Fruit fly (Drosophila melanogaster): ENCODE measurements around the gene AttD.

The AttD gene

DNA sequence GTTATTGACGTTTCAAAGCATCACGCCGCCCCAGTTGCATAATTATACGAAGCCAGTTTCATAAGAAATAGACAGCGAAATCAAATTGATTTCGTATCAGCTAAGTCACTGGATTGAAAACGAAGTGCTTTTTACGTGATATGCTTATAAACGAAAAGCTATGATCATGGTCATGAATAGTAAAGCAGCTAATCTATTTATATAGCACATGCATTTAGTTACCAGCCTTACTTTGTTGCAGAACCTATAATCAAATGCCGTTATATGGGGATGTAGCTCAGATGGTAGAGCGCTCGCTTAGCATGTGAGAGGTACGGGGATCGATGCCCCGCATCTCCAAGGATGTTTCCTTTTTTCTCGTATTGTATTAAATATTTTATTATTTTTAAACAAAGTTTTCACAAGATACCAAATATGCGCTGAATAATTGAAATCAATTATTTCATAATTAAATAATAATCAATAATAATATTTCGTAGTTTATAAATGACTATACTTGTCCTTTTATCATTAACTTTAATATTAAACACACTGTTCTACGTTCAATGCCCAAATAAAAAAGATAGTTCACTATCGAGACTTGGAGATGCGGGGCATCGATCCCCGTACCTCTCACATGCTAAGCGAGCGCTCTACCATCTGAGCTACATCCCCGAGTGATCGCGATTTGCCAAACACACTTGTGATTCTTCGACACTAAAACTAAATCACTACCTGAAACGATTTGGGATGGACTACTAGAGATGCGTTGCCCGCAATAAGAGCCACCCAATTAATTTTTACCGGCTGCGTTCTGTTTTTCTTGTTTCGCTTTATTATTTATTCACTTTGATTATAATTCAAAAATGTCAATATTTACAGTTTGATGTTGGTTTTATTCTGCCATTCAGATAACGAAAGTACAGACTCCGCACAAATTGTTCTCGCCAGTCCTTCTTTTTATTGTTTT is 21.3 kb downstream of the AttD start:
- TF ChIP-seq CG3995 (GFP tag; optimal IDR thresholded peaks at IDR 0.05) (peak; percentile 75), Ravus (GFP tag; IDR thresholded peaks at IDR 0.05) (no peak), CG17612 (GFP tag; IDR thresholded peaks at IDR 0.05) (no peak), CG11247 (GFP tag; IDR thresholded peaks at IDR 0.05) (no peak), CG4854 (GFP tag; optimal IDR thresholded peaks at IDR 0.05) (no peak), CG13624 (GFP tag; optimal IDR thresholded peaks at IDR 0.05) (peak; percentile 33), CG4404 (GFP tag; IDR thresholded peaks at IDR 0.05) (no peak), mam (GFP tag; optimal IDR thresholded peaks at IDR 0.05) (no peak), CG16813 (GFP tag; IDR thresholded peaks at IDR 0.05; ENCODE audit: partially characterized antibody) (peak; percentile 86), hth (optimal IDR thresholded peaks at IDR 0.05) (no peak), Ets97D (GFP tag; optimal IDR thresholded peaks at IDR 0.05) (peak; percentile 6), mld (GFP tag; IDR thresholded peaks at IDR 0.05; ENCODE audit: partially characterized antibody) (peak; percentile 63; the same call in 2 of the 3 replicates), lola (GFP tag; optimal IDR thresholded peaks at IDR 0.05) (no peak), Side (GFP tag; optimal IDR thresholded peaks at IDR 0.05) (no peak), trem (tag; optimal IDR thresholded peaks at IDR 0.05) (no peak), CG7745 (tag; optimal IDR thresholded peaks at IDR 0.05) (no peak), pho (GFP tag; optimal IDR thresholded peaks at IDR 0.05) (no peak), ac (GFP tag; optimal IDR thresholded peaks at IDR 0.05) (no peak), bcd (GFP tag; optimal IDR thresholded peaks at IDR 0.05) (no peak), psq (GFP tag; optimal IDR thresholded peaks at IDR 0.05) (no peak), grau (tag; optimal IDR thresholded peaks at IDR 0.05) (no peak), Vsx1 (GFP tag; optimal IDR thresholded peaks at IDR 0.05) (no peak), sisA (GFP tag; IDR thresholded peaks at IDR 0.05) (no peak), CG6765 (GFP tag; optimal IDR thresholded peaks at IDR 0.05) (no peak), eve (GFP tag; optimal IDR thresholded peaks at IDR 0.05) (peak in 1 of 2 experiments; percentile 11), scrt (GFP tag; optimal IDR thresholded peaks at IDR 0.05) (no peak), oc (tag; optimal IDR thresholded peaks at IDR 0.05) (no peak), CG11695 (GFP tag; IDR thresholded peaks at IDR 0.05) (no peak), CG2120 (GFP tag; optimal IDR thresholded peaks at IDR 0.05) (peak; percentile 12), ap (GFP tag; IDR thresholded peaks at IDR 0.05) (no peak), sima (GFP tag; optimal IDR thresholded peaks at IDR 0.05) (no peak), unpg (GFP tag; optimal IDR thresholded peaks at IDR 0.05) (no peak), ind (GFP tag; optimal IDR thresholded peaks at IDR 0.05) (no peak), Neu2 (GFP tag; optimal IDR thresholded peaks at IDR 0.05; ENCODE audit: borderline replicate concordance) (no peak), CG18011 (GFP tag; optimal IDR thresholded peaks at IDR 0.05) (no peak), fd64A (GFP tag; optimal IDR thresholded peaks at IDR 0.05) (no peak), Sin3A (optimal IDR thresholded peaks at IDR 0.05) (no peak), Lhr (GFP tag; optimal IDR thresholded peaks at IDR 0.05) (no peak), stc (GFP tag; IDR thresholded peaks at IDR 0.05) (no peak), CG17186 (GFP tag; optimal IDR thresholded peaks at IDR 0.05) (no peak), CG9817 (tag; optimal IDR thresholded peaks at IDR 0.05) (no peak), D19B (GFP tag; optimal IDR thresholded peaks at IDR 0.05) (no peak), CG6791 (GFP tag; IDR thresholded peaks at IDR 0.05; ENCODE audit: partially characterized antibody) (peak; percentile 78), CG5953 (GFP tag; IDR thresholded peaks at IDR 0.05) (no peak), Pdp1 (GFP tag; optimal IDR thresholded peaks at IDR 0.05) (peak; percentile 19 to 95), salm (tag; optimal IDR thresholded peaks at IDR 0.05) (peak; percentile 79), cato (GFP tag; optimal IDR thresholded peaks at IDR 0.05; ENCODE audit: borderline replicate concordance) (no peak), CG14667 (GFP tag; IDR thresholded peaks at IDR 0.05) (no peak), CG10462 (GFP tag; optimal IDR thresholded peaks at IDR 0.05) (no peak)
